Fruit fly (Drosophila melanogaster): Measurements from ENCODE around the gene CG15211.

DNA sequence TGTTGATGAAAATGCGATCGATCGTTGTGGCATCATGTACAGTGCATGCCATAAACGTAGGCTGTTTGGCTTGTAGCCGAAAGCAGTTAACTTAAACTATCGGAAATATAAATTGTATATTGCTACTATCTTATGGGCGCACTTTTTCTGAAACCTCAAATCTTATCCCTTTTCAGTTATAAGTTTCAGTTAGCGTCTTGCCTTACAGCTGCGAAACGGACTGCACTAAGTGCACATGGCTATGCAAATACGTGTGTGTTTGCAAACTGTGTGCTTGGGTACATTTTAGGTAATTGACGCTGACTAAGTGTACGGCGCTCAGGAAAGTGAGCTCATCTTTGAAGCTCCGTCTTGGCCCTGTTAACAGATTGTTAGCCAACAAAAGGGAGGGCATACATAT is 3.3 kb downstream of the CG15211 start:
- TF ChIP-seq Sox14 (GFP tag; optimal IDR thresholded peaks at IDR 0.05) (peak; percentile 51), CG16779 (tag; optimal IDR thresholded peaks at IDR 0.05) (no peak), Hr38 (GFP tag; optimal IDR thresholded peaks at IDR 0.05) (no peak), Hr39 (GFP tag; optimal IDR thresholded peaks at IDR 0.05) (peak; percentile 73), CG8319 (GFP tag; optimal IDR thresholded peaks at IDR 0.05) (no peak), net (GFP tag; optimal IDR thresholded peaks at IDR 0.05) (peak; percentile 58), dac (GFP tag; optimal IDR thresholded peaks at IDR 0.05) (peak; percentile 44), CG15336 (GFP tag; IDR thresholded peaks at IDR 0.05) (peak; percentile 81), CG31627 (GFP tag; optimal IDR thresholded peaks at IDR 0.05) (peak; percentile 66), CG3032 (tag; optimal IDR thresholded peaks at IDR 0.05) (peak; percentile 21), OdsH (GFP tag; optimal IDR thresholded peaks at IDR 0.05) (peak; percentile 58), Lpt (GFP tag; optimal IDR thresholded peaks at IDR 0.05) (peak; percentile 44), vri (GFP tag; optimal IDR thresholded peaks at IDR 0.05) (peak; percentile 56)
